Fruit fly (Drosophila melanogaster): ENCODE results near the gene Cyp28a5.

The Cyp28a5 gene

DNA sequence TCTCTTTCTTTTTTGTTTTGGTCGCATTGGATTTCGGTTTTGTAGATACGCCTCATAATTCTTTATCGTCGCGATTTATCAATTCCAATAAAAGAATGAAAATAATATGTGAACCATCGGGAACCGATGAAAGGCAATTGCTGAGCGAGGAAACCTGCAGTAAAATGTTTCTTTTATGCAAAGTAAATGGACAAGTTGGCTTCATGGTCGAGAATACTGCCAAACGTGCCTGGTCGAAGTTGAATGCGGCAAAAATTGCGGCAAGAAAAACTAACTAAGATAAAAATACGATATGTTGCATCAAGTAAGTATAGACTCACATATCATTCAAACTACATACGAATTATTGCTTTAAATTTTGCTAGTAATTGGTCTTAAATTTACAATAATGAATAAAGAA lies 30.7 kb downstream of the Cyp28a5 start, which contains the start of gene CG42692:
TSS of gene CG42692 (plus strand) at position 301 of the 400 bp plus-strand sequence.
- TF ChIP-seq sens (GFP tag) (peak; percentile 7), Sin3A (optimal IDR thresholded peaks at IDR 0.05) (no peak), Ets65A (GFP tag) (peak; percentile 10), dmrt11E (tag; optimal IDR thresholded peaks at IDR 0.05) (no peak), CG7839 (tag; optimal IDR thresholded peaks at IDR 0.05) (no peak)

DNA sequence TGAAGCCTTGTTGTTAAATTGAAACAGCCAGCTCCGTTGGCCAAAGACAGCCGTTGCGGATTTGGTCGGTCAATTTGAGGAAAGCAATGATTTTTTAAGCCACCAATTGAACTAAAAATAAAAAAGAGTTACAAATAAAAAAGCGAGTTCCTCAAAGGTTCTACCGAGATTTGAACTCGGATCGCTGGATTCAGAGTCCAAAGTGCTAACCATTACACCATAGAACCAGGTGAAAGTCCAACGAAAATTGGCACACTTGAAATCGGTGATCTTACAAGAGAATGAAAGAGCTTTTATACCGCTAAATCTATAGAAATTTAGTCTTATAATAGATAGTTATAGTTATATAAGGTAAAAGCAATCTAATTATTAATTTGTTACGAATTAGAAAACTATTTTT lies 33.3 kb downstream of the Cyp28a5 start:
- peak; percentile 32; the same call in 1 of the 3 replicates for TF ChIP-seq CG16813 (GFP tag; IDR thresholded peaks at IDR 0.05; ENCODE audit: partially characterized antibody)
- no peak for TF ChIP-seq CG6272 (GFP tag; IDR thresholded peaks at IDR 0.05)
- peak; percentile 87 for TF ChIP-seq Bdp1 (GFP tag; optimal IDR thresholded peaks at IDR 0.05)

DNA sequence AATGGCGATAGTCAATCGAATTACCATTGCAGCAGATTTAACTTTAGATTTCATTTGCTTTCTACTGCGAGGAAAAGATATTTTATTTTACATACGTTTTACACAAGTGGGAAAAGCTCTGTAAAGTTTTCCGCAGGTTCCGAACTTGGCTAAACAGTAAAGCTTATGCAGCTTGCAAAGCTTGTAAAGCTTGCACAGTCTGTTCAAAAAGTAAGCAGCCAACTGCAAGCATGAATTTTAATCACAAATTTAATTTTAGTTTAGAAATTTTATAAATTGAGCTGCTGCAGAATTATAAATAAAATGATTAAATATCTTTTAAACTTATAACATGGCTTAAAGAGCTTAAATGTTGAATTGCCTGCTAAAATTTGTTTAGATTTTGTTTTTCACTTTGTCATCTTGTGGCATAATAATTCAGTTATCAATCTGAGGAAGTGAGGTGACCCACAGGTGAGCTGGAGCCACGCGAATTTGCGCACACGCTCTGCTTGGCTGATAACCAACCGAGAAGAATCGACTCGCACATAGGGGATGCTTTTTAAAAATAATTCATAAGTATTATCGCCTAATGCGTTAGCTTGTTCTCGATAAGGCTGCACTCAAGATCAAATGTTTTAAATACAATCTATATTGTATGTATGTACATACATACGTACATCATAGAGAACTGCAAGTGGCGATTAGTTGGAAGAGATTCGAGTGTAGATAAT lies 34.6 kb downstream of the Cyp28a5 start:
- TF ChIP-seq Mrtf (GFP tag; IDR thresholded peaks at IDR 0.05): no peak
- 0 out of 2 replicates have a peak, but pooled peaks have one; percentile 10 for TF ChIP-seq Oaz (GFP tag; IDR thresholded peaks at IDR 0.05)
- peak; percentile 10 for TF ChIP-seq Max (GFP tag; optimal IDR thresholded peaks at IDR 0.05)
- no peak for TF ChIP-seq CkIIα-i1 (GFP tag; IDR thresholded peaks at IDR 0.05)
- peak in 1 of 2 experiments; percentile 56 for TF ChIP-seq Pdp1 (GFP tag; optimal IDR thresholded peaks at IDR 0.05)
- no peak for TF ChIP-seq trem (tag; optimal IDR thresholded peaks at IDR 0.05)
- no peak for TF ChIP-seq cwo (GFP tag; optimal IDR thresholded peaks at IDR 0.05)
- peak; percentile 88 for TF ChIP-seq Med (GFP tag)
- TF ChIP-seq HHEX (GFP tag; optimal IDR thresholded peaks at IDR 0.05): no peak
- TF ChIP-seq CG2202 (tag; optimal IDR thresholded peaks at IDR 0.05): no peak
- no peak for TF ChIP-seq corto (GFP tag; optimal IDR thresholded peaks at IDR 0.05)
- peak; percentile 41 for TF ChIP-seq sug (tag; optimal IDR thresholded peaks at IDR 0.05)
- TF ChIP-seq odd (GFP tag; optimal IDR thresholded peaks at IDR 0.05): no peak
- TF ChIP-seq CG2678 (tag; optimal IDR thresholded peaks at IDR 0.05): peak; percentile 61
- TF ChIP-seq CG15011 (GFP tag; optimal IDR thresholded peaks at IDR 0.05): peak; percentile 21
- TF ChIP-seq YL-1 (GFP tag; optimal IDR thresholded peaks at IDR 0.05): no peak
- no peak for TF ChIP-seq CG9215 (GFP tag; IDR thresholded peaks at IDR 0.05)
- no peak for TF ChIP-seq CG10274 (GFP tag; optimal IDR thresholded peaks at IDR 0.05)
- no peak for TF ChIP-seq fd64A (GFP tag; optimal IDR thresholded peaks at IDR 0.05)
- no peak for TF ChIP-seq Hmx (GFP tag; optimal IDR thresholded peaks at IDR 0.05)
- TF ChIP-seq ham (GFP tag; IDR thresholded peaks at IDR 0.05): no peak
- TF ChIP-seq CG1602 (GFP tag; optimal IDR thresholded peaks at IDR 0.05): no peak
- no peak for TF ChIP-seq hkb (optimal IDR thresholded peaks at IDR 0.05)
- TF ChIP-seq hkb (GFP tag; IDR thresholded peaks at IDR 0.05): peak; percentile 66
- TF ChIP-seq bcd (GFP tag; optimal IDR thresholded peaks at IDR 0.05): peak; percentile 43
- TF ChIP-seq shn (GFP tag; optimal IDR thresholded peaks at IDR 0.05): no peak
- 0 out of 2 replicates have a peak, but pooled peaks have one; percentile 35 for TF ChIP-seq NFAT (GFP tag; IDR thresholded peaks at IDR 0.05)
- no peak for TF ChIP-seq z (GFP tag; IDR thresholded peaks at IDR 0.05)
- peak; percentile 75 for TF ChIP-seq Atf6 (GFP tag; IDR thresholded peaks at IDR 0.05)
- peak; percentile 22 for TF ChIP-seq mam (GFP tag; optimal IDR thresholded peaks at IDR 0.05)
- no peak for TF ChIP-seq danr (GFP tag; IDR thresholded peaks at IDR 0.05)
- peak; percentile 13 for TF ChIP-seq CG7987 (GFP tag; optimal IDR thresholded peaks at IDR 0.05)
- no peak for TF ChIP-seq run (tag; optimal IDR thresholded peaks at IDR 0.05)
- no peak for TF ChIP-seq MESR4 (GFP tag; optimal IDR thresholded peaks at IDR 0.05)
- peak; percentile 45 for TF ChIP-seq CG3281 (GFP tag; optimal IDR thresholded peaks at IDR 0.05)
- TF ChIP-seq CG32532 (GFP tag; IDR thresholded peaks at IDR 0.05): peak; percentile 80
- TF ChIP-seq Six4 (GFP tag; optimal IDR thresholded peaks at IDR 0.05): peak; percentile 0
- TF ChIP-seq gem (tag; optimal IDR thresholded peaks at IDR 0.05): peak; percentile 60
- no peak for TF ChIP-seq CG32772 (GFP tag; IDR thresholded peaks at IDR 0.05)
